Fruit fly (Drosophila melanogaster) whole organism, embryonic: Measurements from ENCODE around the gene Acf.

Experiments
- Lpt ChIP-seq: fragments of >200 bp; optimal IDR thresholded peaks from 2 replicates; lab custom pipeline; 2018; ENCODE audit warnings: missing biosample characterization, missing genetic modification characterization
- insv ChIP-seq, 2 experiments: fragments of 200-800 bp; sonication (Bioruptor generic); optimal IDR thresholded peaks; 3 replicates each; lab custom pipeline; 2016 to 2018; ENCODE audit warnings: missing biosample characterization in 2 of 2, missing genetic modification characterization in 2 of 2
- usp ChIP-seq: fragments of >200 bp; optimal IDR thresholded peaks from 2 replicates; lab custom pipeline; 2017; ENCODE audit warnings: missing biosample characterization, missing genetic modification characterization

DNA sequence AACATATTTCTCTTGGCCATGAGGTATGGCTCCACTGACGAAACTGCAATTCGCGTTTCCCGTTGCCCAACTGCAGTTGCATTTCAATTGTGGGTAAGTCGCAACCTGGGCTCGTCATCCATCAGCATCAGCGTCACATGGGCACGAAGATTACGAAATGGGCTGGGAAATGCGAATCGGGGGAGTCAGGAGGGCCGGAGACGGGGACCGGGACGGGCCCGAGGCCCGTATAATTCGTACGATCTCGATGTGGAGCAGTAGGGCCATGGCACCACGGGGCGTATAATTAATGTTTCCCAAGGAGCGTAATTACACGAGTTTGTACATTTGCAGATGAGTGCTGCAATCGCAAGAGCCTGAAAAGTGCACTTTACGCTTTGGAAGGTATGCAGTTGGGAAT, 28.6 kb upstream of the Acf start:
- TF ChIP-seq Lpt (GFP tag; lab: Kevin White, UChicago) = no peak
- no peak for TF ChIP-seq insv (GFP tag; optimal IDR thresholded peaks at IDR 0.05; lab: Kevin White, UChicago)
- no peak for TF ChIP-seq usp (GFP tag; lab: Kevin White, UChicago)
